Worm (Caenorhabditis elegans): ENCODE data around the gene fbxc-44.
A peak's percentile ranks its signal among the peaks of the same experiment; 100 is the strongest.

The fbxc-44 gene

ce11 chrII:4209071-4209747 lies 28.3 kb downstream of the fbxc-44 start, which contains the start of gene F31D5.6:
Gene F31D5.6 (plus strand): TSS chrII:4209697.
- TF ChIP-seq ama-1 (optimal IDR thresholded peaks at IDR 0.05): no peak
- no peak for TF ChIP-seq pag-3 (tag; optimal IDR thresholded peaks at IDR 0.05; ENCODE audit: borderline replicate concordance, insufficient read depth)
- TF ChIP-seq mab-9 (GFP tag; IDR thresholded peaks at IDR 0.05): no peak
- TF ChIP-seq lir-3 (tag; optimal IDR thresholded peaks at IDR 0.05; ENCODE audit: poor library complexity): no peak
- no peak for TF ChIP-seq nhr-12 (tag; optimal IDR thresholded peaks at IDR 0.05)
- TF ChIP-seq lin-14 (GFP tag; optimal IDR thresholded peaks at IDR 0.05): no peak
- TF ChIP-seq hlh-17 (GFP tag; optimal IDR thresholded peaks at IDR 0.05; ENCODE audit: borderline replicate concordance): no peak
- no peak for TF ChIP-seq elt-2 (tag; optimal IDR thresholded peaks at IDR 0.05)
- TF ChIP-seq efl-3 (GFP tag; optimal IDR thresholded peaks at IDR 0.05): no peak
- TF ChIP-seq sox-4 (tag; optimal IDR thresholded peaks at IDR 0.05): no peak
- TF ChIP-seq pqm-1 (tag; optimal IDR thresholded peaks at IDR 0.05): no peak
- TF ChIP-seq efl-1 (optimal IDR thresholded peaks at IDR 0.05): no peak
- TF ChIP-seq efl-1 (GFP tag; optimal IDR thresholded peaks at IDR 0.05 in 1 of 2): no peak
- no peak for TF ChIP-seq C34B4.2 (tag; optimal IDR thresholded peaks at IDR 0.05)
- TF ChIP-seq fkh-10 (GFP tag; optimal IDR thresholded peaks at IDR 0.05): no peak
- no peak for TF ChIP-seq nhr-11 (tag; optimal IDR thresholded peaks at IDR 0.05)
- TF ChIP-seq lin-13 (GFP tag; optimal IDR thresholded peaks at IDR 0.05): no peak

ce11 chrII:4203729-4204184 lies 33.8 kb downstream of the fbxc-44 start, which contains the start of gene mth-1:
Gene mth-1 (minus strand): TSS chrII:4203779.
- TF ChIP-seq mef-2 (tag; optimal IDR thresholded peaks at IDR 0.05): no peak
- peak; percentile 97 for TF ChIP-seq elt-2 (tag; optimal IDR thresholded peaks at IDR 0.05)
- TF ChIP-seq efl-1 (optimal IDR thresholded peaks at IDR 0.05): no peak
- peak in 1 of 2 experiments; percentile 40 for TF ChIP-seq efl-1 (GFP tag; optimal IDR thresholded peaks at IDR 0.05 in 1 of 2)

ce11 chrII:4202633-4203032 lies 34.9 kb downstream of the fbxc-44 start:
- TF ChIP-seq nhr-85 (tag): peak; percentile 95

ce11 chrII:4194127-4194526 lies 43.4 kb downstream of the fbxc-44 start, which contains the start of gene mth-2:
Gene mth-2 (minus strand): TSS chrII:4194314.
- TF ChIP-seq nhr-84 (tag; optimal IDR thresholded peaks at IDR 0.05) (no peak), grh-1 (GFP tag; IDR thresholded peaks at IDR 0.05) (no peak), vab-15 (tag; optimal IDR thresholded peaks at IDR 0.05) (no peak), F16B12.6 (tag; optimal IDR thresholded peaks at IDR 0.05) (no peak), lin-14 (GFP tag; optimal IDR thresholded peaks at IDR 0.05) (peak; percentile 10), elt-2 (tag; optimal IDR thresholded peaks at IDR 0.05) (peak; percentile 93), irx-1 (tag; optimal IDR thresholded peaks at IDR 0.05) (no peak), nhr-76 (tag; optimal IDR thresholded peaks at IDR 0.05) (no peak), nhr-47 (tag; optimal IDR thresholded peaks at IDR 0.05) (no peak), fkh-8 (tag; optimal IDR thresholded peaks at IDR 0.05) (no peak), alr-1 (tag; optimal IDR thresholded peaks at IDR 0.05; ENCODE audit: borderline replicate concordance) (no peak), pqm-1 (tag; optimal IDR thresholded peaks at IDR 0.05) (peak; percentile 22), C16A3.4 (tag; optimal IDR thresholded peaks at IDR 0.05) (no peak), lin-35 (GFP tag; optimal IDR thresholded peaks at IDR 0.05) (peak in 1 of 2 experiments; percentile 42), fkh-10 (GFP tag; optimal IDR thresholded peaks at IDR 0.05) (no peak), elt-3 (tag; optimal IDR thresholded peaks at IDR 0.05) (peak in 1 of 6 experiments; percentile 46)
